Fruit fly (Drosophila melanogaster) whole organism, embryonic: ENCODE data around the gene CG32170.

ENCODE experiments used
- Atf-2 ChIP-seq: fragments of 200-800 bp; sonication (Bioruptor generic); optimal IDR thresholded peaks from 2 replicates; lab custom pipeline; 2016; ENCODE audit warnings: missing biosample characterization, missing genetic modification characterization
- CG11456 ChIP-seq: fragments of 200-800 bp; sonication (Bioruptor generic); IDR thresholded peaks from 3 replicates; pipeline ENCODE4 v1.3.6; 2022; ENCODE audit warnings: missing biosample characterization, missing genetic modification characterization
- CG13894 ChIP-seq: fragments of 200-800 bp; sonication (Bioruptor generic); optimal IDR thresholded peaks from 3 replicates; lab custom pipeline; 2018; ENCODE audit warnings: missing biosample characterization, mild to moderate bottlenecking, missing genetic modification characterization, moderate library complexity
- CG15011 ChIP-seq: fragments of 200-800 bp; sonication (Bioruptor generic); optimal IDR thresholded peaks from 3 replicates; lab custom pipeline; 2018; ENCODE audit warnings: missing biosample characterization, mild to moderate bottlenecking, missing genetic modification characterization
- CG18764 ChIP-seq: fragments of 200-800 bp; sonication (Bioruptor generic); optimal IDR thresholded peaks from 3 replicates; lab custom pipeline; 2016; ENCODE audit warnings: missing biosample characterization, missing genetic modification characterization
- CG2116 ChIP-seq: fragments of 200-800 bp; sonication (Bioruptor generic); optimal IDR thresholded peaks from 3 replicates; lab custom pipeline; 2018; ENCODE audit warnings: missing biosample characterization, mild to moderate bottlenecking, missing genetic modification characterization
- CG2199 ChIP-seq: fragments of 200-800 bp; sonication (Bioruptor generic); IDR thresholded peaks from 3 replicates; pipeline ENCODE4 v1.3.6; 2022; ENCODE audit warnings: missing biosample characterization, missing genetic modification characterization
- CG32532 ChIP-seq: fragments of 200-800 bp; sonication (Bioruptor generic); IDR thresholded peaks from 2 replicates; pipeline ENCODE4 v1.3.6; 2022; ENCODE audit warnings: missing biosample characterization, missing genetic modification characterization
- CG34376 ChIP-seq: fragments of 200-800 bp; sonication (Bioruptor generic); optimal IDR thresholded peaks from 2 replicates; lab custom pipeline; 2018; ENCODE audit warnings: missing biosample characterization, mild to moderate bottlenecking, missing genetic modification characterization
- CG4282 ChIP-seq: fragments of 200-800 bp; sonication (Bioruptor generic); optimal IDR thresholded peaks from 2 replicates; lab custom pipeline; 2016; ENCODE audit warnings: missing biosample characterization, missing genetic modification characterization
- CG4360 ChIP-seq: fragments of 200-800 bp; sonication (Bioruptor generic); IDR thresholded peaks from 2 replicates; pipeline ENCODE4 v1.3.6; 2022; ENCODE audit warnings: missing biosample characterization, missing genetic modification characterization
- CG4730 ChIP-seq: fragments of 200-800 bp; sonication (Bioruptor generic); IDR thresholded peaks from 2 replicates; pipeline ENCODE4 v1.3.6; 2022; ENCODE audit warnings: missing biosample characterization, missing genetic modification characterization
- CG7963 ChIP-seq: fragments of 200-800 bp; sonication (Bioruptor generic); IDR thresholded peaks from 3 replicates; pipeline ENCODE4 v1.3.6; 2022; ENCODE audit warnings: missing biosample characterization, missing genetic modification characterization; ENCODE audit not compliant: partially characterized antibody
- CG8924 ChIP-seq: fragments of 200-800 bp; optimal IDR thresholded peaks from 3 replicates; lab custom pipeline; 2019; ENCODE audit warnings: missing biosample characterization, mild to moderate bottlenecking, missing genetic modification characterization, moderate library complexity
- Chrac-16 ChIP-seq: fragments of 200-800 bp; sonication (Bioruptor generic); optimal IDR thresholded peaks from 3 replicates; lab custom pipeline; 2016; ENCODE audit warnings: missing biosample characterization, missing genetic modification characterization
- D ChIP-seq, 2 experiments: fragments of 200-800 bp in 1 of 2; fragments of >200 bp in 1 of 2; sonication (Bioruptor generic) in 1 of 2; optimal IDR thresholded peaks; 2 replicates in 1 of 2; 3 replicates in 1 of 2; lab custom pipeline; 2017; ENCODE audit warnings: mild to moderate bottlenecking in 1 of 2, missing biosample characterization in 1 of 2, missing genetic modification characterization in 1 of 2, missing genetic modification reagents in 1 of 2
- Dad ChIP-seq: fragments of 200-800 bp; sonication (Bioruptor generic); optimal IDR thresholded peaks from 3 replicates; lab custom pipeline; 2016; ENCODE audit warnings: missing biosample characterization, missing genetic modification characterization
- Dref ChIP-seq: fragments of 200-800 bp; sonication (Bioruptor generic); IDR thresholded peaks from 2 replicates; pipeline ENCODE4 v1.3.6; 2022; ENCODE audit warnings: missing biosample characterization, missing genetic modification characterization
- Eip74EF ChIP-seq, 2 experiments: fragments of 200-800 bp in 1 of 2; fragments of >200 bp in 1 of 2; sonication (Bioruptor generic) in 1 of 2; optimal IDR thresholded peaks; 2 replicates each; lab custom pipeline; 2017 to 2019; ENCODE audit warnings: missing biosample characterization in 2 of 2, missing genetic modification characterization in 2 of 2, mild to moderate bottlenecking in 1 of 2, moderate library complexity in 1 of 2
- Ets65A ChIP-seq: fragments of 200-800 bp; sonication (Bioruptor generic); peaks from one replicate; lab custom pipeline; 2016; ENCODE audit warnings: missing biosample characterization, missing genetic modification characterization
- HLHmδ ChIP-seq: fragments of 200-800 bp; sonication (Bioruptor generic); optimal IDR thresholded peaks from 2 replicates; lab custom pipeline; 2018; ENCODE audit warnings: missing biosample characterization, mild to moderate bottlenecking, missing genetic modification characterization, moderate library complexity
- Hr78 ChIP-seq, 2 experiments: fragments of 200-800 bp in 1 of 2; fragments of >200 bp in 1 of 2; sonication (Bioruptor generic) in 1 of 2; optimal IDR thresholded peaks; 2 replicates each; lab custom pipeline; 2017 to 2019; ENCODE audit warnings: missing biosample characterization in 2 of 2, missing genetic modification characterization in 2 of 2, mild to moderate bottlenecking in 1 of 2, moderate library complexity in 1 of 2
- Hsf ChIP-seq: fragments of 200-800 bp; sonication (Bioruptor generic); optimal IDR thresholded peaks from 3 replicates; lab custom pipeline; 2016; ENCODE audit warnings: missing biosample characterization, missing genetic modification characterization
- MESR4 ChIP-seq: fragments of 200-800 bp; sonication (Bioruptor generic); optimal IDR thresholded peaks from 2 replicates; lab custom pipeline; 2018; ENCODE audit warnings: missing biosample characterization, mild to moderate bottlenecking, missing genetic modification characterization, moderate library complexity
- NC2β ChIP-seq: fragments of 200-800 bp; sonication (Bioruptor generic); optimal IDR thresholded peaks from 2 replicates; lab custom pipeline; 2016; ENCODE audit warnings: missing biosample characterization, missing genetic modification characterization
- Stat92E ChIP-seq, 3 experiments: fragments of >200 bp in 2 of 3; fragments of 200-800 bp in 1 of 3; sonication (Bioruptor generic) in 1 of 3; optimal IDR thresholded peaks; 2 replicates each; lab custom pipeline; 2017 to 2019; ENCODE audit warnings: missing biosample characterization in 3 of 3, missing genetic modification characterization in 3 of 3, mild to moderate bottlenecking in 1 of 3, moderate library complexity in 1 of 3
- Vsx1 ChIP-seq: fragments of 200-800 bp; sonication (Bioruptor generic); optimal IDR thresholded peaks from 2 replicates; lab custom pipeline; 2017; ENCODE audit warnings: missing biosample characterization, mild to moderate bottlenecking, missing genetic modification characterization, missing genetic modification reagents
- ash1 ChIP-seq: fragments of 200-800 bp; sonication (Bioruptor generic); optimal IDR thresholded peaks from 2 replicates; lab custom pipeline; 2018; ENCODE audit warnings: missing biosample characterization, mild to moderate bottlenecking, missing genetic modification characterization
- caup ChIP-seq: fragments of 200-800 bp; sonication (Bioruptor generic); optimal IDR thresholded peaks from 3 replicates; lab custom pipeline; 2017; ENCODE audit warnings: missing biosample characterization, mild to moderate bottlenecking, missing genetic modification characterization, moderate library complexity; ENCODE audit not compliant: severe bottlenecking
- crol ChIP-seq: fragments of 200-800 bp; sonication (Bioruptor generic); IDR thresholded peaks from 2 replicates; pipeline ENCODE4 v1.3.6; 2022; ENCODE audit warnings: missing biosample characterization, missing genetic modification characterization
- danr ChIP-seq: fragments of 200-800 bp; sonication (Bioruptor generic); IDR thresholded peaks from 2 replicates; pipeline ENCODE4 v1.3.6; 2022; ENCODE audit warnings: missing biosample characterization, missing genetic modification characterization
- dmrt11E ChIP-seq: fragments of 200-800 bp; sonication (Bioruptor generic); optimal IDR thresholded peaks from 3 replicates; lab custom pipeline; 2018; ENCODE audit warnings: missing biosample characterization, mild to moderate bottlenecking, missing genetic modification characterization, moderate library complexity
- fru ChIP-seq: fragments of >200 bp; optimal IDR thresholded peaks from 2 replicates; lab custom pipeline; 2017
- her ChIP-seq: fragments of 200-800 bp; sonication (Bioruptor generic); optimal IDR thresholded peaks from 2 replicates; lab custom pipeline; 2016; ENCODE audit warnings: missing biosample characterization, missing genetic modification characterization
- hth ChIP-seq: fragments of >200 bp; optimal IDR thresholded peaks from 2 replicates; lab custom pipeline; 2017; ENCODE audit warnings: inconsistent platforms
- jigr1 ChIP-seq: fragments of 200-800 bp; sonication (Bioruptor generic); IDR thresholded peaks from 3 replicates; pipeline ENCODE4 v1.3.6; 2022; ENCODE audit warnings: missing biosample characterization, missing genetic modification characterization
- maf-S ChIP-seq: fragments of 200-800 bp; sonication (Bioruptor generic); optimal IDR thresholded peaks from 2 replicates; lab custom pipeline; 2016; ENCODE audit warnings: missing biosample characterization, missing genetic modification characterization
- nerfin-2 ChIP-seq: fragments of 200-800 bp; sonication (Bioruptor generic); IDR thresholded peaks from 2 replicates; pipeline ENCODE4 v1.3.6; 2022; ENCODE audit warnings: missing biosample characterization, missing genetic modification characterization; ENCODE audit not compliant: partially characterized antibody
- odd ChIP-seq: fragments of 200-800 bp; sonication (Bioruptor generic); optimal IDR thresholded peaks from 2 replicates; lab custom pipeline; 2017; ENCODE audit warnings: missing biosample characterization, mild to moderate bottlenecking, missing genetic modification characterization
- pros ChIP-seq: fragments of 200-800 bp; sonication (Bioruptor generic); optimal IDR thresholded peaks from 3 replicates; lab custom pipeline; 2019; ENCODE audit warnings: missing biosample characterization, mild to moderate bottlenecking, missing genetic modification characterization, moderate library complexity
- psq ChIP-seq: fragments of 200-800 bp; sonication (Bioruptor generic); optimal IDR thresholded peaks from 2 replicates; lab custom pipeline; 2017; ENCODE audit warnings: missing biosample characterization, missing genetic modification characterization
- run ChIP-seq: fragments of 200-800 bp; sonication (Bioruptor generic); optimal IDR thresholded peaks from 3 replicates; lab custom pipeline; 2018; ENCODE audit warnings: missing biosample characterization, mild to moderate bottlenecking, missing genetic modification characterization
- salm ChIP-seq: fragments of 200-800 bp; sonication (Bioruptor generic); optimal IDR thresholded peaks from 2 replicates; lab custom pipeline; 2018; ENCODE audit warnings: missing biosample characterization, mild to moderate bottlenecking, missing genetic modification characterization
- sob ChIP-seq: fragments of 200-800 bp; sonication (Bioruptor generic); IDR thresholded peaks from 2 replicates; pipeline ENCODE4 v1.3.6; 2022; ENCODE audit warnings: missing biosample characterization, missing genetic modification characterization
- sug ChIP-seq: fragments of 200-800 bp; optimal IDR thresholded peaks from 2 replicates; lab custom pipeline; 2019; ENCODE audit warnings: missing biosample characterization, mild to moderate bottlenecking, missing genetic modification characterization, moderate library complexity
- trh ChIP-seq: fragments of 200-800 bp; sonication (Bioruptor generic); optimal IDR thresholded peaks from 2 replicates; lab custom pipeline; 2016; ENCODE audit warnings: missing biosample characterization, missing genetic modification characterization
- wdn ChIP-seq: fragments of 200-800 bp; sonication (Bioruptor generic); IDR thresholded peaks from 2 replicates; pipeline ENCODE4 v1.3.6; 2022; ENCODE audit warnings: missing biosample characterization, missing genetic modification characterization
- zf30C ChIP-seq: fragments of 200-800 bp; sonication (Bioruptor generic); optimal IDR thresholded peaks from 3 replicates; lab custom pipeline; 2018; ENCODE audit warnings: missing biosample characterization, mild to moderate bottlenecking, missing genetic modification characterization

The CG32170 gene

DNA sequence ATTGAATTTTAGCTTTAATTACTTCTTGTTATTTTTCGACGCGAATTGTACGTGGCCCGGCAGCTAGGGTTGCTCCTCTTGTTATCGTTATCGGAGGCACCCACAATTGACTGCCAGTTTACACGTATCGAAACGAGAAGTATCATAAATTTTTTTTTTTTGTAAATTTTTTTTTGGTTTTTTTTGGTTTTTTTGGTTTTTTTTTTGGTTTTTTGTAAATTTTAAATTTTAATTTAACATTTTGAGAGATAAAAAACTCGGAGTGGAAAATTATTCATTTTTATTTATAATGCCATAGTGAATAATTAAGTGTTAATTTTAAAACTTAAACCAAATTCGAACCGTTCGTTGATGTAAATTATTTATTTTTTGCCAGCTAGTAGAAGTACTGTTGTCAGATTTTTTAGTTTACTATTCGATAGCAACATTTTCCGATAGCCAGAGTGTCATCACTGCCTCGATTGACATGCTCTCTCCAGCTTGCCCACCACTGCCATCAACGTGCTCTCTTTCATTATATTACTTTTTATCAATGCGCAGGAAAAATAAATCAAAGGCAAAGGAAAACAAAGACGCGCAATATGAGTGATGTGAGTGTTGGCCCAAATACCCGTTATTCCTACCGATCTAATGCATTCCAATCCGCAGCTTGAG, 32.1 kb upstream of the CG32170 start, which contains the start of the genes kud and Zcchc7 (continued):
- TF ChIP-seq Dref (GFP tag; lab: Robert Waterston, UW) (peak; percentile 71), ash1 (GFP tag; lab: Kevin White, UChicago) (no peak), Atf-2 (peak; percentile 50), CG32532 (GFP tag; lab: Robert Waterston, UW) (peak; percentile 67), nerfin-2 (GFP tag; lab: Robert Waterston, UW) (peak; percentile 44; the same call in 1 of the 2 replicates), run (tag; lab: Kevin White, UChicago) (no peak), CG2199 (no peak), CG4730 (GFP tag; lab: Robert Waterston, UW) (no peak), Eip74EF (GFP tag; optimal IDR thresholded peaks at IDR 0.05; lab: Kevin White, UChicago) (no peak), salm (no peak), danr (GFP tag; lab: Robert Waterston, UW) (no peak), CG7963 (GFP tag; lab: Robert Waterston, UW) (0 out of 3 replicates have a peak, but pooled peaks have one; percentile 6), CG8924 (tag; lab: Kevin White, UChicago) (peak; percentile 69), Hsf (peak; percentile 62), sob (GFP tag; lab: Robert Waterston, UW) (peak; percentile 62), maf-S (GFP tag; lab: Kevin White, UChicago) (peak; percentile 36)

DNA sequence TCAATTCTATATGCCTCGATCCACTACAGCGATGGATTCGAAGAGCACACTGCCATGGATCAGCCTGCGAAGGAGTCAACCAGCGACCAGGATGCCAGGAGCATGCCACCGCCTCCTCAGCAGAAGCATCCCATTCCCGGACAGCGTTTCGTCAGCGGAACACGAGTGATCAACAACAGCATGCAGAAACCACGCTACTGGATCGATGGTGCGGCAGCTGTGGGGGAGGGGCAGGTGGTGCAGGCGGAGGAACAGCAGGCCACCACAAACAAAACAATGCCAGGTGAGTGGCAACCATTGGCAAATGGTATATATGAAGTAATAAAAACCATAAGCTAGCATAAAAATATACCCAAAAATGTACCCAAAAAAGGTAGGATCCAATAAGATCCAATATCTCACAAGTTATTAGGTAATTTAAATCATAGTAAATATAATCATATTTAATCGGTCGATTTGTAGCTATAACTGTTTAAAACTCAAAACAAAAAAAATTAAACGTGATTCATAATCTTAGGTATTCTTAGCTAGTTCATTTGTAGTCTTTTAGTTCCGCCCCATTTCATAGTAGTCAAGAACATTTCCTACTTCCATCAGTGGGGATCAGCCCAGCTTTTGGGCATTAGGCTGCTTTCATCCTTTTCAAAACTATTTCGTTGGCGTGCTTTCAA, 31.4 kb upstream of the CG32170 start, which contains the start of gene CG32161:
Gene CG32161 (plus strand): TSS at position 621 of the 671 bp plus-strand sequence.
- no peak for TF ChIP-seq CG4282 (GFP tag; lab: Kevin White, UChicago)
- TF ChIP-seq psq (GFP tag; lab: Kevin White, UChicago), result no peak
- no peak for TF ChIP-seq odd (GFP tag; lab: Kevin White, UChicago)
- no peak for TF ChIP-seq wdn (GFP tag; lab: Robert Waterston, UW)
- no peak for TF ChIP-seq fru
- TF ChIP-seq CG2116 (GFP tag; lab: Kevin White, UChicago), result no peak
- TF ChIP-seq CG18764 (GFP tag; lab: Kevin White, UChicago), result no peak
- no peak for TF ChIP-seq caup
- TF ChIP-seq CG4360 (GFP tag; lab: Robert Waterston, UW), result 0 out of 2 replicates have a peak, but pooled peaks have one; percentile 24
- peak; percentile 61 for TF ChIP-seq D (optimal IDR thresholded peaks at IDR 0.05; lab: Kevin White, UChicago)
- TF ChIP-seq D (GFP tag; optimal IDR thresholded peaks at IDR 0.05; lab: Kevin White, UChicago), result no peak
- TF ChIP-seq Stat92E (GFP tag; optimal IDR thresholded peaks at IDR 0.05; lab: Kevin White, UChicago), result no peak
- peak; percentile 37 for TF ChIP-seq MESR4 (GFP tag; lab: Kevin White, UChicago)
- TF ChIP-seq dmrt11E (tag; lab: Kevin White, UChicago), result no peak
- TF ChIP-seq Hr78 (GFP tag; optimal IDR thresholded peaks at IDR 0.05; lab: Kevin White, UChicago), result no peak
- TF ChIP-seq pros (GFP tag; lab: Kevin White, UChicago), result no peak
- TF ChIP-seq CG34376 (GFP tag; lab: Kevin White, UChicago), result no peak
- no peak for TF ChIP-seq CG13894 (tag; lab: Kevin White, UChicago)
- no peak for TF ChIP-seq trh
- no peak for TF ChIP-seq zf30C (GFP tag; lab: Kevin White, UChicago)
- no peak for TF ChIP-seq CG11456 (GFP tag; lab: Robert Waterston, UW)
- TF ChIP-seq Vsx1, result no peak
- TF ChIP-seq HLHmδ, result no peak
- no peak for TF ChIP-seq CG15011 (GFP tag; lab: Kevin White, UChicago)
- no peak for TF ChIP-seq Chrac-16 (GFP tag; lab: Kevin White, UChicago)
- TF ChIP-seq Dad (GFP tag; lab: Kevin White, UChicago), result no peak
- TF ChIP-seq hth (lab: Kevin White, UChicago), result no peak
- no peak for TF ChIP-seq her (GFP tag; lab: Kevin White, UChicago)
- TF ChIP-seq NC2β (GFP tag; lab: Kevin White, UChicago), result no peak
- no peak for TF ChIP-seq jigr1 (GFP tag; lab: Robert Waterston, UW)
- TF ChIP-seq crol (GFP tag; lab: Robert Waterston, UW), result peak; percentile 91
- no peak for TF ChIP-seq run (tag; lab: Kevin White, UChicago)
- TF ChIP-seq Ets65A (GFP tag; lab: Kevin White, UChicago), result no peak
- no peak for TF ChIP-seq sug (tag; lab: Kevin White, UChicago)
